Fruit fly (Drosophila melanogaster) Kc167 (cell line): ENCODE measurements around the gene tll.

ENCODE experiments used
- insv ChIP-seq: fragments of >200 bp; optimal IDR thresholded peaks from 3 replicates; lab custom pipeline; 2018; ENCODE audit warnings: missing external identifiers
- psq ChIP-seq: fragments of >200 bp; optimal IDR thresholded peaks from 2 replicates; lab custom pipeline; 2017; ENCODE audit warnings: missing external identifiers
- ttk ChIP-seq: sonication (Bioruptor generic); optimal IDR thresholded peaks from 2 replicates; lab custom pipeline; 2017; ENCODE audit warnings: missing external identifiers

- TF ChIP-seq ttk (lab: Kevin White, UChicago), result no peak
- no peak for TF ChIP-seq psq
- no peak for TF ChIP-seq insv (lab: Kevin White, UChicago)
Observed at dm6 chr3R:30893738-30894137, 41.6 kb downstream of the tll start, which contains the start of gene Cyp4c3.
